Worm (Caenorhabditis elegans): ENCODE results near the gene F25E2.3.
A peak's percentile ranks its signal among the peaks of the same experiment; 100 is the strongest.

F25E2.3 gene

DNA sequence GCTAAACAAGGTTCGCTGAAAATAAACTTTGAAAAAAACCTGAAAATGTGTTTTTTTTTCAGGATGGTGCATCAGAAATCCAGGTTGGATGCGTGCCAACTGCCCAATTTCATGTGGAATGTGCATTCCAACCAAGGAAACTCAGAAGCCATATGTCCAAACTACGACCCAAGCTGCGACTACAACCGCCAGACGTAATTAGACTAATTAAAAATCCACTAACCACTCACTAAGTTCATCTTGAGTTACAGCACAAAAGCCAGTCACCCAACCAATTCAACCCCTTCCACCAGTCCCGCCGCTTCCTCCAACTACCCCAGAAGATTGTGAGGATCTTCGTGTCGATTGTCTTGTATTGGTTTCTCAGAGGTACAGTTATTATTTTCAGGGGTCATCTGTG lies 33.7 kb downstream of the F25E2.3 start:
- TF ChIP-seq aha-1 (tag) (peak; percentile 97), hmg-1.1 (GFP tag; IDR thresholded peaks at IDR 0.05) (no peak)

DNA sequence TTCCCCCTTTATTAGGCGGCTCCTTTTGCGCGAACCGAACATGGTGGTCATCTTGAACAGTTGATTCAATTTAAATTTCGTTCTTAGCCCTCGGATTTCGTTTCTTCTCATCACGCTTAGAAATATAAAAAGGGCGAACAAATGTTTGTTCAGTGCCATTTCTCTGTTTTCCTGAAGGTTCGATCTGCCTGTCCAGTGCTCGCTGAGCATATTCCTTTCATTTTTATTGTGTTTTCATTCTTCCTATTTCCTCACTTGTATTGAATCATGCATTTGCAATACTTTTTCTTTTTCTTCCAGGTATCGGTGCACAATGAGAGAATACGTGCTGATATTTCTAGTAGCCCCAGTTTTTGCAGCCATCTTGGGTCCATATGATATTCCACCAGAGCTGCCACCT lies 35.5 kb downstream of the F25E2.3 start, which contains the start of gene nas-15:
TSS of gene nas-15 (plus strand) at position 301 of the 400 bp plus-strand sequence.
- no peak for TF ChIP-seq madf-9 (GFP tag; conservative IDR thresholded peaks at IDR 0.05)
- TF ChIP-seq ceh-44 (GFP tag; IDR thresholded peaks at IDR 0.05): no peak
- no peak for TF ChIP-seq Y75B8A.6 (GFP tag; IDR thresholded peaks at IDR 0.05)
- no peak for TF ChIP-seq dmd-8 (GFP tag; IDR thresholded peaks at IDR 0.05)
- no peak for TF ChIP-seq ces-1 (GFP tag; optimal IDR thresholded peaks at IDR 0.05)
- no peak for TF ChIP-seq nhr-111 (GFP tag; optimal IDR thresholded peaks at IDR 0.05)
- TF ChIP-seq sdz-12 (GFP tag; optimal IDR thresholded peaks at IDR 0.05): no peak
- TF ChIP-seq mxl-3 (GFP tag; optimal IDR thresholded peaks at IDR 0.05): no peak
- no peak for TF ChIP-seq lin-39 (tag; optimal IDR thresholded peaks at IDR 0.05)
- TF ChIP-seq mxl-2 (GFP tag; conservative IDR thresholded peaks at IDR 0.05): no peak
- no peak for TF ChIP-seq pha-4 (GFP tag; IDR thresholded peaks at IDR 0.05)
- TF ChIP-seq pha-4 (tag; optimal IDR thresholded peaks at IDR 0.05): no peak
- TF ChIP-seq ceh-62 (tag; optimal IDR thresholded peaks at IDR 0.05): no peak
- no peak for TF ChIP-seq nhr-77 (tag; optimal IDR thresholded peaks at IDR 0.05)
- TF ChIP-seq lin-38 (GFP tag; IDR thresholded peaks at IDR 0.05): no peak

DNA sequence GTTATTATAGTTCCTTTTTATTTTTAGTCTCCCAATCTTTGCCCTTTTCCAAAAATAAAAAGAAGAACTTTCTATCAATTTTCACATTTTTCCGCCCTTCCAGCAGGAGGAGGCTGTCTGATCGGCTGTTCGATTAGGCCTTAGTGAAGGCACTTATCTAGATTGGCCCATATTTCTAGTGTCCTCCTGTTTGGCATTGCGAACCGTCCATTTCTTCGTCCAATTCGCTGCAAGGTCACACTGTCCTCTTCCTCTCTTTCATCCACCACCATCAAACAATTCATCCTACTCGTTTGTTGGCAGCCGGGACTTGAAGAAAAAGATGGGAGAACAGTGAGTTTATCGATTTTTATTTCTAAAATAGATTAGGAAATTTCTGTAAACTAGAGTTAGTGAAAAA lies 40.8 kb downstream of the F25E2.3 start, which contains the start of gene T04G9.4:
TSS of gene T04G9.4 (plus strand) at position 293 of the 400 bp plus-strand sequence.
- TF ChIP-seq mdl-1 (tag; optimal IDR thresholded peaks at IDR 0.05): no peak
- no peak for TF ChIP-seq nhr-28 (tag; optimal IDR thresholded peaks at IDR 0.05)
- TF ChIP-seq dve-1 (tag; optimal IDR thresholded peaks at IDR 0.05; ENCODE audit: insufficient read depth): no peak
- no peak for TF ChIP-seq gei-8 (GFP tag; optimal IDR thresholded peaks at IDR 0.05)
- no peak for TF ChIP-seq lin-39 (tag; optimal IDR thresholded peaks at IDR 0.05)
- TF ChIP-seq arid-1 (GFP tag; conservative IDR thresholded peaks at IDR 0.05): no peak
- no peak for TF ChIP-seq daf-19 (GFP tag; conservative IDR thresholded peaks at IDR 0.05)

DNA sequence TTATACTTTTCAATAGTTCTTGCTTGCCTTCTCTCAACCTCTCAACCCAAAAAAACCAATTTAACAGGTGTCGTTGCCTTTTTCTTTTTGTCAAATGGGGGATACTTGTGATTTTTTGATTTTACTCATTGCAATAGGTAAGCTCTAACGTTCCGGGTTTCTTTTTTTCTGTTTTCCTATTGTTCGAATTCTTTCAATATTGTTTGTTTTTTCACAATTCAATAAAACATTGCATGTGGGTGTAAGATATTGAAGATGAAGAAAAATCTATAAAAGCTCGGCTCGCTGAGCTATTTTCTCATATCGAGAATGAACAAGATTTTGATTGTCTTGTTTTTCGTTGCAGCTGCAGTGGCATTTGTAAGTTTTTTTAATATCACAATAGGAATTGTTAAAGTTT lies 42.4 kb downstream of the F25E2.3 start, which contains the start of gene T04G9.7:
TSS of gene T04G9.7 (plus strand) at position 301 of the 400 bp plus-strand sequence.
- no peak for TF ChIP-seq nhr-10 (tag; optimal IDR thresholded peaks at IDR 0.05)
- TF ChIP-seq ceh-32 (tag; optimal IDR thresholded peaks at IDR 0.05; ENCODE audit: poor library complexity): no peak
- no peak for TF ChIP-seq madf-9 (GFP tag; conservative IDR thresholded peaks at IDR 0.05)
- no peak for TF ChIP-seq nhr-41 (GFP tag; IDR thresholded peaks at IDR 0.05)
- TF ChIP-seq dmd-8 (GFP tag; IDR thresholded peaks at IDR 0.05): no peak
- no peak for TF ChIP-seq F49E8.2 (tag; optimal IDR thresholded peaks at IDR 0.05; ENCODE audit: borderline replicate concordance)
- no peak for TF ChIP-seq lin-38 (GFP tag; IDR thresholded peaks at IDR 0.05)
- TF ChIP-seq skn-1 (tag; optimal IDR thresholded peaks at IDR 0.05): no peak
- no peak for TF ChIP-seq D1046.2 (GFP tag; IDR thresholded peaks at IDR 0.05)
- no peak for TF ChIP-seq ZK337.2 (GFP tag; IDR thresholded peaks at IDR 0.05)
- TF ChIP-seq zag-1 (tag; optimal IDR thresholded peaks at IDR 0.05): no peak
- no peak for TF ChIP-seq rbr-2 (tag; optimal IDR thresholded peaks at IDR 0.05)
- TF ChIP-seq F10B5.3 (tag; optimal IDR thresholded peaks at IDR 0.05): no peak
- no peak for TF ChIP-seq daf-19 (GFP tag; conservative IDR thresholded peaks at IDR 0.05)
- no peak for TF ChIP-seq daf-16 (GFP tag; optimal IDR thresholded peaks at IDR 0.05)
- TF ChIP-seq daf-16 (tag; optimal IDR thresholded peaks at IDR 0.05): no peak
- no peak for TF ChIP-seq F44E2.7 (GFP tag; IDR thresholded peaks at IDR 0.05)
- TF ChIP-seq mdl-1 (tag; optimal IDR thresholded peaks at IDR 0.05): no peak
- TF ChIP-seq pqm-1 (tag; optimal IDR thresholded peaks at IDR 0.05): no peak
